Worm (Caenorhabditis elegans): ENCODE data around the gene C25E10.10.
A peak's percentile ranks its signal among the peaks of the same experiment; 100 is the strongest.

The C25E10.10 gene

DNA sequence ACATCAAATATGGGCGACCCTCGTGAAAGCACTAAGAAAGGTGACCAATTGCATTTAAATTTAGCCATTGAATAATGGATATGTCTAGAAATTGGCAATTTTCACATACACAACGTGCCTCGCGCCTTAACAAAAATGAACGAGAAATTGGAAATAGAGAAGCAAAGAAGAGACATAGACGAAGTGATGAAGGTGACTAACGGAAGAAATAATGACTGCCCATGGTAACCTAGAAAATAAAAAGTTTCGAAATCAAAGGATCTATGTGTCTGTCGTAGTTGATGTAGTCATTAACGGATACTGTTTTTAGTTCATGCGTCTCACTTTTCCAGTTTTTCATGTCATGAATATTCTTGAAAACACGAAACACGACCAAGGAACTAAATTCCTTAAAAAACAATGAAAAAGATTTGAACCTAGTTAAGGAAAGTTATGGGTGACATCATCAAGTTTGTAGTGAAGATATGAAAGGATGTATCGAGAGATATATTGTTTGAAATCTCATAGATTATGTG lies 22.0 kb upstream of the C25E10.10 start:
- TF ChIP-seq nhr-129 (tag; optimal IDR thresholded peaks at IDR 0.05) (no peak), nhr-25 (tag; optimal IDR thresholded peaks at IDR 0.05) (peak; percentile 6)

DNA sequence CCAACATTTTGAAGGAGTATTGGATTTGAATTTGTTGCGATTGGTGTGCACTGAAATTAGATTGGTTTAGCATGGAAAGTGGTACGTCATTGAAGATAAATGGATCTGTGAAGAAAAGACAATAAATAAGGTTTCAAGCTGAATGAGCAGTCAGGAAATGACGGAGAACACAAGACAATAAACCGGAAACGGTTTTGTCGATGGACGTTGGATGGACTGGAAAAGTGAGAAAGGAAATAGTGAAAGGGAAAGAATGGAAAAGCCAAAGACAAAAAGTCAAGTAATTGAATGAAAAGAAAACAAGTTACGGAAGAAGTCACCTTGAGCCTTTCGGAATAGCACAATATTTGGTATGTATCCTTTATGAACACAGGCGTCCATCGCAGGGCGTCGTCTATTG lies 20.1 kb upstream of the C25E10.10 start, which contains the start of gene T27E4.7:
Gene T27E4.7, minus strand, starts transcription at position 50 of the 400 bp plus-strand sequence.
- TF ChIP-seq ztf-1 (GFP tag; conservative IDR thresholded peaks at IDR 0.05) (no peak), nhr-77 (tag; optimal IDR thresholded peaks at IDR 0.05) (no peak), C34F6.9 (tag; optimal IDR thresholded peaks at IDR 0.05) (no peak), mdl-1 (tag; optimal IDR thresholded peaks at IDR 0.05) (no peak), lin-13 (GFP tag; optimal IDR thresholded peaks at IDR 0.05) (no peak), blmp-1 (tag; optimal IDR thresholded peaks at IDR 0.05; ENCODE audit: insufficient read depth) (no peak), lsy-2 (tag; optimal IDR thresholded peaks at IDR 0.05) (no peak), ztf-4 (tag; optimal IDR thresholded peaks at IDR 0.05) (no peak), skn-1 (tag; optimal IDR thresholded peaks at IDR 0.05) (no peak), sma-3 (GFP tag; optimal IDR thresholded peaks at IDR 0.05) (no peak), unc-62 (GFP tag; optimal IDR thresholded peaks at IDR 0.05) (no peak), sem-4 (tag; optimal IDR thresholded peaks at IDR 0.05) (no peak), ztf-11 (tag; optimal IDR thresholded peaks at IDR 0.05) (no peak), lin-39 (tag; optimal IDR thresholded peaks at IDR 0.05) (no peak), crh-2 (tag; optimal IDR thresholded peaks at IDR 0.05) (no peak), gmeb-1 (tag; optimal IDR thresholded peaks at IDR 0.05) (no peak), elt-1 (tag; optimal IDR thresholded peaks at IDR 0.05) (no peak), nhr-129 (tag; optimal IDR thresholded peaks at IDR 0.05) (no peak), egl-27 (tag; optimal IDR thresholded peaks at IDR 0.05) (no peak), unc-55 (GFP tag; optimal IDR thresholded peaks at IDR 0.05) (no peak)

DNA sequence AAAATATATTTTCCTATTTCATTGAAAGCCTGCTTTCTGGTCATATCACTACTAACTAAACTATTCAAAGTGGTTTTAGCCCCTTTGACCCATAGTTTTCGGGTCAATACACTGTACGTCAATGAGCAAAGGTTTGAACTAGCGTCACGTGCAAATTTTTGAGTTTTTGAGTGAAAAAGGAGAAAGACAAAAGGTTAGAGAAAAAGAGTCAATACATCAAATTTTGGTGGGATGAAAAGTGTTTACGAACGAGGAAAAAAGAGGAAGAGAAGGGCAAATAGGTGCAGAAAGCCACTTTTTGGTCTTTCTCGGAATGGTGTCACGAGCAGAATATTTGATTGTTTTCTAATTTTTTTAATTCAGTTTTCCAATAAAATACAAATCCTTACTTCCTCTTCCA lies 19.7 kb upstream of the C25E10.10 start:
- no peak for TF ChIP-seq R02D3.7 (tag; optimal IDR thresholded peaks at IDR 0.05)
- TF ChIP-seq nhr-23 (tag; optimal IDR thresholded peaks at IDR 0.05) = no peak
- TF ChIP-seq ceh-82 (tag; optimal IDR thresholded peaks at IDR 0.05) = no peak
- TF ChIP-seq unc-39 (tag; optimal IDR thresholded peaks at IDR 0.05) = no peak
- TF ChIP-seq crh-2 (tag; optimal IDR thresholded peaks at IDR 0.05) = peak; percentile 2
- TF ChIP-seq mdl-1 (tag; optimal IDR thresholded peaks at IDR 0.05) = peak; percentile 13 to 17
- no peak for TF ChIP-seq nhr-12 (tag; optimal IDR thresholded peaks at IDR 0.05)
- TF ChIP-seq lin-11 (tag; optimal IDR thresholded peaks at IDR 0.05) = no peak
- no peak for TF ChIP-seq mab-5 (tag; optimal IDR thresholded peaks at IDR 0.05)
- peak; percentile 38 for TF ChIP-seq F13H6.1 (tag; optimal IDR thresholded peaks at IDR 0.05)
- peak; percentile 24 for TF ChIP-seq ama-1 (optimal IDR thresholded peaks at IDR 0.05)
- TF ChIP-seq nhr-10 (tag; optimal IDR thresholded peaks at IDR 0.05) = no peak
- TF ChIP-seq nhr-129 (tag; optimal IDR thresholded peaks at IDR 0.05) = peak; percentile 54
- TF ChIP-seq unc-55 (GFP tag; optimal IDR thresholded peaks at IDR 0.05) = peak; percentile 15
- TF ChIP-seq nhr-11 (tag; optimal IDR thresholded peaks at IDR 0.05) = no peak
- peak; percentile 60 for TF ChIP-seq sma-9 (GFP tag; optimal IDR thresholded peaks at IDR 0.05)
- TF ChIP-seq sma-9 (tag; optimal IDR thresholded peaks at IDR 0.05) = no peak
- no peak for TF ChIP-seq alr-1 (tag; optimal IDR thresholded peaks at IDR 0.05)

ce11 chrV:9074360-9074834 lies 18.2 kb upstream of the C25E10.10 start:
- peak; percentile 7 for TF ChIP-seq blmp-1 (tag; optimal IDR thresholded peaks at IDR 0.05; ENCODE audit: insufficient read depth)
- peak; percentile 11 for TF ChIP-seq nhr-129 (tag; optimal IDR thresholded peaks at IDR 0.05)
- peak in 1 of 2 experiments; percentile 6 for TF ChIP-seq mdl-1 (tag; optimal IDR thresholded peaks at IDR 0.05)
- TF ChIP-seq nhr-12 (tag; optimal IDR thresholded peaks at IDR 0.05) = no peak
- no peak for TF ChIP-seq ZK546.5 (tag; optimal IDR thresholded peaks at IDR 0.05)
- TF ChIP-seq nhr-21 (tag; optimal IDR thresholded peaks at IDR 0.05) = peak; percentile 13
- TF ChIP-seq ztf-4 (tag; optimal IDR thresholded peaks at IDR 0.05) = peak; percentile 19
- no peak for TF ChIP-seq R02D3.7 (tag; optimal IDR thresholded peaks at IDR 0.05)
- peak in 1 of 2 experiments; percentile 37 for TF ChIP-seq lsy-2 (tag; optimal IDR thresholded peaks at IDR 0.05)
- no peak for TF ChIP-seq ceh-16 (tag; optimal IDR thresholded peaks at IDR 0.05)
- TF ChIP-seq crh-2 (tag; optimal IDR thresholded peaks at IDR 0.05) = peak; percentile 38
- TF ChIP-seq skn-1 (tag; optimal IDR thresholded peaks at IDR 0.05) = no peak
- TF ChIP-seq ama-1 (optimal IDR thresholded peaks at IDR 0.05) = peak; percentile 73
- TF ChIP-seq C34F6.9 (tag; optimal IDR thresholded peaks at IDR 0.05) = no peak
- TF ChIP-seq ztf-11 (tag; optimal IDR thresholded peaks at IDR 0.05) = no peak
- TF ChIP-seq nhr-6 (tag; optimal IDR thresholded peaks at IDR 0.05) = peak; percentile 36
- no peak for TF ChIP-seq alr-1 (tag; optimal IDR thresholded peaks at IDR 0.05)
- peak; percentile 46 for TF ChIP-seq sma-3 (GFP tag; optimal IDR thresholded peaks at IDR 0.05)
- peak; percentile 35 for TF ChIP-seq sma-9 (GFP tag; optimal IDR thresholded peaks at IDR 0.05)
- no peak for TF ChIP-seq sma-9 (tag; optimal IDR thresholded peaks at IDR 0.05)
- TF ChIP-seq nhr-25 (tag; optimal IDR thresholded peaks at IDR 0.05) = peak; percentile 0
- no peak for TF ChIP-seq Y55F3AM.14 (GFP tag; optimal IDR thresholded peaks at IDR 0.05)

Measured in whole organism, L2 larva.